Fruit fly (Drosophila melanogaster): ENCODE data around the gene Kebab.

- TF ChIP-seq CG15514 (GFP tag; optimal IDR thresholded peaks at IDR 0.05) (peak; percentile 28), fu2 (GFP tag; optimal IDR thresholded peaks at IDR 0.05) (no peak), bsh (GFP tag; optimal IDR thresholded peaks at IDR 0.05) (no peak), HmgZ (tag; optimal IDR thresholded peaks at IDR 0.05) (peak; percentile 57), CG17568 (GFP tag; optimal IDR thresholded peaks at IDR 0.05) (no peak), HHEX (GFP tag; optimal IDR thresholded peaks at IDR 0.05) (no peak), PHDP (tag; optimal IDR thresholded peaks at IDR 0.05) (no peak), CG17186 (GFP tag; optimal IDR thresholded peaks at IDR 0.05) (peak; percentile 5), BEAF-32 (GFP tag; optimal IDR thresholded peaks at IDR 0.05) (peak; percentile 29), MESR4 (GFP tag; optimal IDR thresholded peaks at IDR 0.05) (no peak)
These were observed 36.0 kb upstream of the Kebab start, which contains the start of gene CG4238 for dm6 chr2L:2008980-2009954.

Measured in whole organism, embryonic.